Fruit fly (Drosophila melanogaster): ENCODE measurements around the gene Dic4.

dm6 chr3L:18744188-18744587, 46.0 kb upstream of the Dic4 start, which contains the start of gene CG6885:
- TF ChIP-seq CG7045 (GFP tag; optimal IDR thresholded peaks at IDR 0.05) (no peak), Crg-1 (GFP tag; optimal IDR thresholded peaks at IDR 0.05) (no peak), cnc (optimal IDR thresholded peaks at IDR 0.05) (no peak), CG1620 (GFP tag; optimal IDR thresholded peaks at IDR 0.05) (no peak), CG12768 (GFP tag; optimal IDR thresholded peaks at IDR 0.05) (no peak)

Measured in whole organism, adult.